Worm (Caenorhabditis elegans) whole organism, L1 larva: ENCODE measurements around the gene F49E11.7.

Experiments used
- aha-1 ChIP-seq: fragments of 150-350 bp; optimal IDR thresholded peaks from 2 replicates; lab custom pipeline; 2014; ENCODE audit warnings: missing biosample characterization, missing genetic modification characterization
- ceh-8 ChIP-seq: fragments of 200-800 bp; sonication (Bioruptor generic); optimal IDR thresholded peaks from 2 replicates; lab custom pipeline; 2018; ENCODE audit warnings: mild to moderate bottlenecking, missing genetic modification characterization, moderate library complexity, missing compliant biosample characterization
- ceh-82 ChIP-seq, 3 experiments: fragments of 150-350 bp in 1 of 3; sonication (generic microtip) in 2 of 3; optimal IDR thresholded peaks; 2 replicates each; lab custom pipeline; 2014 to 2017; ENCODE audit warnings: missing biosample characterization in 3 of 3, missing genetic modification characterization in 3 of 3
- pax-3 ChIP-seq: fragments of 200-800 bp; sonication (Bioruptor generic); optimal IDR thresholded peaks from 2 replicates; lab custom pipeline; 2018; ENCODE audit warnings: mild to moderate bottlenecking, missing genetic modification characterization, moderate library complexity, missing compliant biosample characterization
- skn-1 ChIP-seq: fragments of 150-350 bp; optimal IDR thresholded peaks from 2 replicates; lab custom pipeline; 2014; ENCODE audit warnings: missing biosample characterization, missing genetic modification characterization
- ztf-11 ChIP-seq, 2 experiments: sonication (generic microtip); optimal IDR thresholded peaks; 2 replicates each; lab custom pipeline; 2016 to 2017; ENCODE audit warnings: missing genetic modification characterization in 2 of 2, missing biosample characterization in 1 of 2, missing compliant biosample characterization in 1 of 2

DNA sequence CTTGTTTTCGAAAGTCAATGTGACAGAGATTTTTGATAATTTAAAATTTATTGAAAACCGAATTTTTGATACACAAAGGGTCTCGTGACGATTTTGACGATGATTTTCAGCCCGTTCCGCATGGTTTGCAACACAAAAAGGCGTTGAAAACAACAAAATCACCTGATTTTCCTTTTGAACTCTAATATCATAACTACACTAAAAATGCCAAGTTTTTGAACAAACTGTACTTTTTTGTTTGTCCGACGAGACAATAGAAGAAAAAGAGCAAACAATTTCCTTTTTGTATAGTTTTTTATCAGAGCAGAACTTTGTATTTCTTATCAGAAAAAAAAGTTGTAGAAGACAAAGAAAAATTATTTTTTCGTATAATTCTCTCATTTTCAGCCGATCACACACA lies 20.5 kb upstream of the F49E11.7 start:
- TF ChIP-seq aha-1 (tag; lab: Kevin White, UChicago) (no peak), ztf-11 (tag; optimal IDR thresholded peaks at IDR 0.05; lab: Kevin White, UChicago) (no peak), skn-1 (tag; lab: Kevin White, UChicago) (no peak), ceh-8 (GFP tag; lab: Kevin White, UChicago) (no peak), pax-3 (tag; lab: Kevin White, UChicago) (no peak), ceh-82 (tag; optimal IDR thresholded peaks at IDR 0.05; lab: Kevin White, UChicago) (no peak)
